Worm (Caenorhabditis elegans): ENCODE measurements around the gene col-86.

col-86 gene

ce11 chrII:13077746-13078145 is 20.3 kb downstream of the col-86 start (continued):
- TF ChIP-seq lin-13 (GFP tag; optimal IDR thresholded peaks at IDR 0.05) (peak; percentile 9), hlh-11 (tag; optimal IDR thresholded peaks at IDR 0.05) (peak; percentile 90), jun-1 (tag; optimal IDR thresholded peaks at IDR 0.05) (no peak), nhr-77 (tag; optimal IDR thresholded peaks at IDR 0.05) (peak; percentile 55), zfp-2 (tag; optimal IDR thresholded peaks at IDR 0.05) (no peak), ceh-62 (tag; optimal IDR thresholded peaks at IDR 0.05) (no peak), F26F4.8 (GFP tag; conservative IDR thresholded peaks at IDR 0.05) (no peak), zag-1 (tag; optimal IDR thresholded peaks at IDR 0.05) (no peak), unc-130 (GFP tag; optimal IDR thresholded peaks at IDR 0.05) (no peak), sdz-12 (GFP tag; optimal IDR thresholded peaks at IDR 0.05) (no peak), nhr-6 (tag; optimal IDR thresholded peaks at IDR 0.05) (no peak), lin-39 (tag; optimal IDR thresholded peaks at IDR 0.05) (no peak), nhr-48 (tag; optimal IDR thresholded peaks at IDR 0.05) (peak; percentile 87), mdl-1 (tag; optimal IDR thresholded peaks at IDR 0.05) (peak in 1 of 2 experiments; percentile 67), set-16 (GFP tag; IDR thresholded peaks at IDR 0.05) (no peak), F44E2.7 (GFP tag; IDR thresholded peaks at IDR 0.05) (no peak), ztf-11 (tag; optimal IDR thresholded peaks at IDR 0.05) (no peak), nhr-41 (GFP tag; IDR thresholded peaks at IDR 0.05) (no peak), F10B5.3 (tag; optimal IDR thresholded peaks at IDR 0.05) (no peak), hmg-1.1 (GFP tag; IDR thresholded peaks at IDR 0.05) (no peak), Y48G9A.11 (GFP tag; IDR thresholded peaks at IDR 0.05) (no peak), mes-2 (tag; optimal IDR thresholded peaks at IDR 0.05; ENCODE audit: poor library complexity, severe bottlenecking) (peak; percentile 8), dpl-1 (GFP tag; optimal IDR thresholded peaks at IDR 0.05) (no peak), aly-2 (tag; optimal IDR thresholded peaks at IDR 0.05) (no peak), saeg-2 (GFP tag; IDR thresholded peaks at IDR 0.05) (peak; percentile 15; the same call in 1 of the 2 replicates), ama-1 (optimal IDR thresholded peaks at IDR 0.05) (no peak), nhr-76 (tag; optimal IDR thresholded peaks at IDR 0.05) (no peak), T20F7.1 (GFP tag; optimal IDR thresholded peaks at IDR 0.05) (no peak), Y75B8A.6 (GFP tag; IDR thresholded peaks at IDR 0.05) (no peak), mdt-29 (GFP tag; IDR thresholded peaks at IDR 0.05) (0 out of 2 replicates have a peak, but pooled peaks have one; percentile 52), tra-1 (GFP tag; IDR thresholded peaks at IDR 0.05) (peak; percentile 78), unc-39 (tag; optimal IDR thresholded peaks at IDR 0.05) (no peak), lir-3 (tag; optimal IDR thresholded peaks at IDR 0.05) (no peak), nhr-10 (tag; optimal IDR thresholded peaks at IDR 0.05) (peak; percentile 11), hif-1 (tag; optimal IDR thresholded peaks at IDR 0.05) (peak in 1 of 2 experiments; percentile 27), D1046.2 (GFP tag; IDR thresholded peaks at IDR 0.05) (no peak), Y105C5A.15 (GFP tag; IDR thresholded peaks at IDR 0.05) (no peak), R02D3.7 (tag; optimal IDR thresholded peaks at IDR 0.05) (no peak), pqm-1 (tag; optimal IDR thresholded peaks at IDR 0.05) (peak; percentile 78), spr-3 (GFP tag; optimal IDR thresholded peaks at IDR 0.05) (no peak), ceh-32 (tag; optimal IDR thresholded peaks at IDR 0.05; ENCODE audit: poor library complexity) (no peak), hlh-30 (tag; optimal IDR thresholded peaks at IDR 0.05; ENCODE audit: insufficient read depth) (peak; percentile 70), ceh-28 (tag; optimal IDR thresholded peaks at IDR 0.05) (no peak), T26A8.4 (GFP tag; IDR thresholded peaks at IDR 0.05) (no peak), egl-43 (GFP tag; IDR thresholded peaks at IDR 0.05) (no peak), gei-8 (GFP tag; optimal IDR thresholded peaks at IDR 0.05) (no peak), nhr-28 (tag; optimal IDR thresholded peaks at IDR 0.05) (peak; percentile 91), zfp-3 (GFP tag; conservative IDR thresholded peaks at IDR 0.05) (0 out of 2 replicates have a peak, but pooled peaks have one; percentile 39), ctbp-1 (GFP tag; IDR thresholded peaks at IDR 0.05) (no peak), F49E8.2 (tag; optimal IDR thresholded peaks at IDR 0.05; ENCODE audit: borderline replicate concordance) (no peak), nhr-25 (tag; optimal IDR thresholded peaks at IDR 0.05; ENCODE audit: borderline replicate concordance, insufficient read depth) (no peak), ces-1 (GFP tag; optimal IDR thresholded peaks at IDR 0.05) (no peak)

All from whole organism, L4 larva.